Worm (Caenorhabditis elegans): ENCODE results near the gene JC8.4.

JC8.4 gene

ce11 chrIV:13214466-13214865 is 29.0 kb upstream of the JC8.4 start, which contains the start of gene cho-1:
Gene cho-1 (minus strand): TSS chrIV:13214566.
- TF ChIP-seq F10B5.3 (tag; optimal IDR thresholded peaks at IDR 0.05) (no peak), hif-1 (tag; optimal IDR thresholded peaks at IDR 0.05) (no peak), nhr-42 (GFP tag; IDR thresholded peaks at IDR 0.05) (no peak), spr-3 (GFP tag; optimal IDR thresholded peaks at IDR 0.05) (no peak), aha-1 (tag) (no peak), D1046.2 (GFP tag; IDR thresholded peaks at IDR 0.05) (no peak), daf-12 (tag; optimal IDR thresholded peaks at IDR 0.05) (no peak), cey-2 (tag; optimal IDR thresholded peaks at IDR 0.05; ENCODE audit: borderline replicate concordance, insufficient read depth) (no peak), mdl-1 (tag; optimal IDR thresholded peaks at IDR 0.05) (no peak), F44E2.7 (GFP tag; IDR thresholded peaks at IDR 0.05) (no peak), zip-11 (GFP tag; IDR thresholded peaks at IDR 0.05) (no peak), dmd-6 (GFP tag; IDR thresholded peaks at IDR 0.05) (no peak), zag-1 (tag; optimal IDR thresholded peaks at IDR 0.05) (no peak), nhr-77 (tag; optimal IDR thresholded peaks at IDR 0.05) (no peak)

- TF ChIP-seq saeg-2 (GFP tag; IDR thresholded peaks at IDR 0.05): no peak
- TF ChIP-seq ces-1 (GFP tag; optimal IDR thresholded peaks at IDR 0.05): peak; percentile 34
- TF ChIP-seq cey-2 (tag; optimal IDR thresholded peaks at IDR 0.05; ENCODE audit: borderline replicate concordance, insufficient read depth): no peak
- peak; percentile 65 for TF ChIP-seq fkh-10 (GFP tag; optimal IDR thresholded peaks at IDR 0.05)
These were observed 22.9 kb upstream of the JC8.4 start for ce11 chrIV:13220594-13220993.

- TF ChIP-seq tag-97 (GFP tag; IDR thresholded peaks at IDR 0.05) (no peak), egl-43 (GFP tag; IDR thresholded peaks at IDR 0.05) (no peak), nhr-102 (tag; optimal IDR thresholded peaks at IDR 0.05) (no peak), lin-13 (GFP tag; optimal IDR thresholded peaks at IDR 0.05) (no peak), fos-1 (tag; optimal IDR thresholded peaks at IDR 0.05) (no peak), arid-1 (GFP tag; conservative IDR thresholded peaks at IDR 0.05) (no peak), unc-62 (GFP tag; optimal IDR thresholded peaks at IDR 0.05 in 1 of 2) (no peak), unc-62 (tag; optimal IDR thresholded peaks at IDR 0.05) (no peak), daf-19 (GFP tag; conservative IDR thresholded peaks at IDR 0.05) (no peak), daf-16 (GFP tag; optimal IDR thresholded peaks at IDR 0.05) (no peak), daf-16 (tag; optimal IDR thresholded peaks at IDR 0.05) (no peak), F26F4.8 (GFP tag; conservative IDR thresholded peaks at IDR 0.05) (no peak), Y105C5A.15 (GFP tag; IDR thresholded peaks at IDR 0.05) (no peak), snpc-1.2 (GFP tag; IDR thresholded peaks at IDR 0.05) (no peak), nhr-28 (tag; optimal IDR thresholded peaks at IDR 0.05) (no peak), nhr-42 (GFP tag; IDR thresholded peaks at IDR 0.05) (no peak), nhr-76 (tag; optimal IDR thresholded peaks at IDR 0.05) (no peak), lin-15B (tag; optimal IDR thresholded peaks at IDR 0.05) (no peak), T20F7.1 (GFP tag; optimal IDR thresholded peaks at IDR 0.05) (no peak), madf-5 (GFP tag; IDR thresholded peaks at IDR 0.05) (no peak), zag-1 (tag; optimal IDR thresholded peaks at IDR 0.05) (no peak), lin-1 (GFP tag; IDR thresholded peaks at IDR 0.05) (no peak)
These were observed 21.8 kb upstream of the JC8.4 start, which contains the start of gene C48D1.5 for ce11 chrIV:13221657-13222056. Gene C48D1.5 (plus strand): TSS chrIV:13221957.

ce11 chrIV:13231393-13231792 is 12.1 kb upstream of the JC8.4 start:
- TF ChIP-seq tag-97 (GFP tag; IDR thresholded peaks at IDR 0.05) (no peak), fkh-10 (GFP tag; optimal IDR thresholded peaks at IDR 0.05) (no peak), lsy-2 (tag; optimal IDR thresholded peaks at IDR 0.05) (peak; percentile 82 to 98), unc-39 (tag; optimal IDR thresholded peaks at IDR 0.05) (no peak), ceh-44 (GFP tag; IDR thresholded peaks at IDR 0.05) (no peak), spr-3 (GFP tag; optimal IDR thresholded peaks at IDR 0.05) (no peak), ces-1 (GFP tag; optimal IDR thresholded peaks at IDR 0.05) (peak; percentile 33), lin-1 (GFP tag; IDR thresholded peaks at IDR 0.05) (no peak), Y5F2A.4 (GFP tag; optimal IDR thresholded peaks at IDR 0.05) (no peak), nhr-42 (GFP tag; IDR thresholded peaks at IDR 0.05) (no peak), skn-1 (tag; optimal IDR thresholded peaks at IDR 0.05) (no peak), nhr-111 (GFP tag; optimal IDR thresholded peaks at IDR 0.05) (no peak), T26A8.4 (GFP tag; IDR thresholded peaks at IDR 0.05) (no peak), nhr-25 (tag; optimal IDR thresholded peaks at IDR 0.05; ENCODE audit: borderline replicate concordance, insufficient read depth) (no peak), zag-1 (tag; optimal IDR thresholded peaks at IDR 0.05) (no peak), zip-11 (GFP tag; IDR thresholded peaks at IDR 0.05) (no peak), lim-7 (GFP tag; IDR thresholded peaks at IDR 0.05) (no peak), nhr-10 (tag; optimal IDR thresholded peaks at IDR 0.05) (no peak)

Measured in whole organism, L4 larva.